Fruit fly (Drosophila melanogaster): ENCODE measurements around the gene CG14740.

- no peak for TF ChIP-seq EcR (GFP tag; optimal IDR thresholded peaks at IDR 0.05)
- no peak for TF ChIP-seq CG4496 (GFP tag; IDR thresholded peaks at IDR 0.05)
- TF ChIP-seq CG13204 (GFP tag; optimal IDR thresholded peaks at IDR 0.05): no peak
- TF ChIP-seq CG8159 (tag; optimal IDR thresholded peaks at IDR 0.05): no peak
- no peak for TF ChIP-seq CG12605 (GFP tag; IDR thresholded peaks at IDR 0.05)
- TF ChIP-seq CG14655 (GFP tag; optimal IDR thresholded peaks at IDR 0.05): no peak
- no peak for TF ChIP-seq CG8301 (tag; optimal IDR thresholded peaks at IDR 0.05)
- TF ChIP-seq Snoo (tag; optimal IDR thresholded peaks at IDR 0.05): no peak
Observed at dm6 chr3R:12062844-12063243, at the start of gene CG14740.

Measured in whole organism, pupa.